Fruit fly (Drosophila melanogaster): ENCODE measurements around the gene opm.

The opm gene

DNA sequence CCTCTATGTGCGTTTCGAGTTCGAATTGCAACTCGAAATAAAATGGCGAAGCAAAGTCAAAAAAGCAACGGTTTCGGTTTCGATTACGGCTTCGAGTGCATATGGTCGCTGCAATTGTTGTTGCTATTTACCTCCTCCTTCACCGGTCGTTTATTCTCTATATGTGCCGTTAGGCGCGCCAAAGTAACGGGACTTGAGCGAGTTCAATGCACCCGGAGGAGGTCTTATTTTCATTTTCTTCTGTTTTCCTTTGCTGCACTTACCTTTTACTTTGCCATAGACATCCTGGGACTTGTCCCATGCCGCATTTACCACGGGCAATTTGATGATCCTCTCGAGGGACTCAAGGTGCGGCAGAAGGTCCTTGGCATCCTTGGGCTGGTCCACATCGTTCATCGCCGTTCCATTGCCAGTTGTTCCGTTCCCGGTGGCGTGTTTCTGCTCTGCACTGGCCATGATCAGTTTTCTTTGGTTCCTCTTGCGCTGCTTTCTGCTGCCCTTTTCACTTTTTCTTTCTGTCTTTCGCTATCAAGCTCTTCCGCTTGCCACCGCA lies 9.3 kb upstream of the opm start:
- TF ChIP-seq ash1 (GFP tag; optimal IDR thresholded peaks at IDR 0.05) (no peak), pfk (GFP tag; optimal IDR thresholded peaks at IDR 0.05) (peak; percentile 84)

DNA sequence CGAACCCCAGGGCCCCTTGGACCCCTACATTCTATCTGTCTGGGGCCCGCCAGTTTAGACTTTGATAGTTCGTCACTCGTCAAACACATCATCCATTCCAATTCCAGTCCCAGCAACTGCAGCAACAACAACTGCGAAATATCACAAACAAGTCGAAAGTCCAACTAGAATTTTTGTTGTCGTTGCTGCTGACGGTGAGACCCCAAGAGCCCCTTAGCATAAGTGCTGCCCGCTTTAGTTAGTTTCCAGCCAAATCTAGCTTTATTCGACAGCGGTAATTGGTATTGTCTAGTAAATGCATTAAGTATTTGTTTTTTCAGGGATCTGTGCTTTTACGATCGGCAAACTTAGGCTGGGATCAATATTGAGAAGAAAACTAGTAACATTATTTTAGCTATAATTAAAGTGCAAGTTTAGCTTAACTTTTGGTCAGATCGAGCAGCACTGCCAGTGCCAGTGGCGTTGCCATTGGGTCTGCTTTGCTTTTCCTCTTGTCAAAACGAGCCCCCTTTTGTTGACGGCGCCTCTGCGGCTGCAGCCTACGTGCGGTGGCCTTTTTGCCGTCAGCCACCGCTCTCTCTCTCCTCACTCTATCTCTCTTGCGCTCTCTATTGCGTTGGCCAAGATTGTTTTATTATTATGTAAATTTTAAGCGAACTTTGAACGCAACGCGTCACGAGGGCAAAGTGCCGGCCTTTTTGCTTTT lies 8.6 kb upstream of the opm start:
- TF ChIP-seq CG10565 (GFP tag; optimal IDR thresholded peaks at IDR 0.05) = peak; percentile 30
- peak; percentile 66 for TF ChIP-seq CG11696 (GFP tag; IDR thresholded peaks at IDR 0.05)
- TF ChIP-seq z (GFP tag; IDR thresholded peaks at IDR 0.05) = no peak
- TF ChIP-seq amos (GFP tag; IDR thresholded peaks at IDR 0.05; ENCODE audit: partially characterized antibody) = peak; percentile 18; the same call in 1 of the 2 replicates
- peak; percentile 91 for TF ChIP-seq Camta (GFP tag; optimal IDR thresholded peaks at IDR 0.05)
- peak; percentile 83 for TF ChIP-seq CG7372 (GFP tag; IDR thresholded peaks at IDR 0.05)
- TF ChIP-seq lov (optimal IDR thresholded peaks at IDR 0.05) = no peak
- TF ChIP-seq lov (GFP tag; IDR thresholded peaks at IDR 0.05) = peak; percentile 80; the same call in 1 of the 3 replicates
- peak; percentile 91 for TF ChIP-seq ind (GFP tag; optimal IDR thresholded peaks at IDR 0.05)
- peak; percentile 95 for TF ChIP-seq CG30403 (GFP tag; optimal IDR thresholded peaks at IDR 0.05)
- peak; percentile 91 for TF ChIP-seq lmd (GFP tag; IDR thresholded peaks at IDR 0.05)
- TF ChIP-seq CG6813 (GFP tag; optimal IDR thresholded peaks at IDR 0.05) = peak; percentile 73
- TF ChIP-seq CG3838 (GFP tag; optimal IDR thresholded peaks at IDR 0.05) = peak; percentile 60
- TF ChIP-seq CG4282 (GFP tag; optimal IDR thresholded peaks at IDR 0.05) = peak; percentile 86
- peak; percentile 57 for TF ChIP-seq Jarid2 (GFP tag; optimal IDR thresholded peaks at IDR 0.05)
- TF ChIP-seq Usf (GFP tag; optimal IDR thresholded peaks at IDR 0.05) = peak; percentile 67
- TF ChIP-seq chn (GFP tag; optimal IDR thresholded peaks at IDR 0.05) = peak; percentile 93
- peak; percentile 73 for TF ChIP-seq CG3065 (GFP tag; optimal IDR thresholded peaks at IDR 0.05)
- TF ChIP-seq abd-A (tag; optimal IDR thresholded peaks at IDR 0.05) = peak; percentile 51
- TF ChIP-seq crc (GFP tag; optimal IDR thresholded peaks at IDR 0.05) = peak; percentile 93
- TF ChIP-seq NC2α (GFP tag; optimal IDR thresholded peaks at IDR 0.05) = peak; percentile 78
- peak; percentile 76 for TF ChIP-seq CG7357 (GFP tag; IDR thresholded peaks at IDR 0.05)
- TF ChIP-seq CG15696 (tag; optimal IDR thresholded peaks at IDR 0.05) = peak; percentile 53
- peak; percentile 84 for TF ChIP-seq CG2712 (tag; optimal IDR thresholded peaks at IDR 0.05)
- peak; percentile 86 for TF ChIP-seq Mes4 (GFP tag; optimal IDR thresholded peaks at IDR 0.05)
- peak; percentile 94 for TF ChIP-seq Fer1 (GFP tag; optimal IDR thresholded peaks at IDR 0.05)
- peak; percentile 90 for TF ChIP-seq CG11247 (GFP tag; IDR thresholded peaks at IDR 0.05)
- TF ChIP-seq lilli (GFP tag; optimal IDR thresholded peaks at IDR 0.05) = peak; percentile 97
- peak; percentile 41 for TF ChIP-seq CG4707 (GFP tag; optimal IDR thresholded peaks at IDR 0.05)
- TF ChIP-seq dmrt11E (tag; optimal IDR thresholded peaks at IDR 0.05) = peak; percentile 62
- TF ChIP-seq CG8281 (tag; optimal IDR thresholded peaks at IDR 0.05) = peak; percentile 57
- peak; percentile 86 for TF ChIP-seq pb (GFP tag; optimal IDR thresholded peaks at IDR 0.05)
- peak; percentile 94 for TF ChIP-seq ci (GFP tag; IDR thresholded peaks at IDR 0.05)
- TF ChIP-seq ATbp (GFP tag; optimal IDR thresholded peaks at IDR 0.05) = peak; percentile 84
- TF ChIP-seq mirr (GFP tag; optimal IDR thresholded peaks at IDR 0.05) = peak; percentile 76
- peak; percentile 64 for TF ChIP-seq exex (tag; optimal IDR thresholded peaks at IDR 0.05)
- TF ChIP-seq CG13424 (tag; optimal IDR thresholded peaks at IDR 0.05) = peak; percentile 88
- TF ChIP-seq tx (GFP tag; optimal IDR thresholded peaks at IDR 0.05) = peak; percentile 94
- peak; percentile 81 for TF ChIP-seq CG9215 (GFP tag; IDR thresholded peaks at IDR 0.05)
- TF ChIP-seq CG2120 (GFP tag; optimal IDR thresholded peaks at IDR 0.05) = peak; percentile 97
- peak; percentile 92 for TF ChIP-seq NC2β (GFP tag; optimal IDR thresholded peaks at IDR 0.05)
- TF ChIP-seq Antp (GFP tag; optimal IDR thresholded peaks at IDR 0.05) = peak; percentile 95
- TF ChIP-seq CG6254 (GFP tag; optimal IDR thresholded peaks at IDR 0.05) = peak; percentile 63
- TF ChIP-seq CG4404 (GFP tag; IDR thresholded peaks at IDR 0.05) = peak; percentile 69
- TF ChIP-seq Six4 (GFP tag; optimal IDR thresholded peaks at IDR 0.05) = peak; percentile 78
- peak; percentile 83 for TF ChIP-seq CG10979 (tag; optimal IDR thresholded peaks at IDR 0.05)
